Worm (Caenorhabditis elegans) whole organism, young adult: ENCODE results near the gene dpy-18.

Experiments used
- F22D6.2 ChIP-seq: sonication (generic microtip); optimal IDR thresholded peaks from 2 replicates; lab custom pipeline; 2016; ENCODE audit warnings: mild to moderate bottlenecking, missing genetic modification characterization, missing compliant biosample characterization
- F49E8.2 ChIP-seq: sonication (generic microtip); optimal IDR thresholded peaks from 3 replicates; lab custom pipeline; 2017; ENCODE audit warnings: missing genetic modification characterization, mild to moderate bottlenecking, missing compliant biosample characterization, antibody characterized with exemption, moderate library complexity; ENCODE audit not compliant: insufficient read depth
- Y79H2A.3 ChIP-seq: fragments of 200-800 bp; sonication (Bioruptor generic); conservative IDR thresholded peaks from 2 replicates; pipeline ENCODE4 v1.3.6; 2022; ENCODE audit warnings: missing genetic modification reagents, missing genetic modification characterization, missing compliant biosample characterization
- aptf-3 ChIP-seq: fragments of 200-800 bp; sonication (Bioruptor generic); IDR thresholded peaks from 2 replicates; pipeline ENCODE4 v1.3.6; 2022; ENCODE audit warnings: missing genetic modification characterization, missing compliant biosample characterization
- ceh-27 ChIP-seq: fragments of 200-800 bp; sonication (Bioruptor generic); optimal IDR thresholded peaks from 2 replicates; lab custom pipeline; 2018; ENCODE audit warnings: mild to moderate bottlenecking, missing genetic modification characterization, moderate library complexity, missing compliant biosample characterization
- egl-44 ChIP-seq: fragments of 200-800 bp; sonication (Bioruptor generic); IDR thresholded peaks from 2 replicates; pipeline ENCODE4 v1.3.6; 2022; ENCODE audit warnings: missing genetic modification reagents, missing genetic modification characterization, missing compliant biosample characterization
- nhr-80 ChIP-seq: sonication (generic microtip); optimal IDR thresholded peaks from 2 replicates; lab custom pipeline; 2016; ENCODE audit warnings: missing genetic modification characterization, missing compliant biosample characterization
- pha-4 ChIP-seq: fragments of 150-350 bp; sonication (generic microtip); optimal IDR thresholded peaks from 2 replicates; lab custom pipeline; 2014; ENCODE audit warnings: missing biosample characterization, missing genetic modification reagents, missing genetic modification characterization
- rcor-1 ChIP-seq: fragments of 200-800 bp; sonication (Bioruptor generic); IDR thresholded peaks from 2 replicates; pipeline ENCODE4 v1.3.6; 2022; ENCODE audit warnings: missing genetic modification reagents, missing genetic modification characterization, missing compliant biosample characterization
- snpc-4 ChIP-seq, 5 experiments: fragments of 150-350 bp in 1 of 5; sonication (generic microtip) in 4 of 5; optimal IDR thresholded peaks; 2 replicates each; lab custom pipeline; 2014 to 2018; ENCODE audit warnings: missing genetic modification characterization in 5 of 5, missing biosample characterization in 3 of 5, antibody characterized with exemption in 2 of 5, mild to moderate bottlenecking in 2 of 5, missing compliant biosample characterization in 2 of 5, missing genotype in 2 of 5, moderate library complexity in 2 of 5, missing genetic modification reagents in 1 of 5
- unc-62 ChIP-seq: fragments of 150-350 bp; optimal IDR thresholded peaks from 2 replicates; lab custom pipeline; 2014; ENCODE audit warnings: missing biosample characterization, missing genetic modification reagents, missing genetic modification characterization

DNA sequence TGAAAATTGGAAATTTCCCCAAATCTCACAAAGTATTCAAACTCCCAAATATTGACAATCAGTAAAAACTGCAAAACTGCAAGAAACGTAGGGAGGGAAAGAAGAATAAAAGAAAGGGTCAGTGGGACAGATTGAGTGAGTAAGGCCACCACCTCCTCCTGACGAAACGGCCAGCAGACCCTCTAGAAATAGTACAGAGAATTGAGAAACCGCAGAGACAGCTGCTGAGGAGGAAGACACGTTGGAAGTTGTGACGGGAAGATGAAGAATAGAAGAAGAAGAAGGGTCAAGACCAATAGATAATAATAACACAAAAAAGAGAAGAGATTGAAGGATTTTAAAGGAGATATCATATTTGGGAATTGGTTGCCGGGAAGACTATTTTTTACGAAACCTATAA lies 2.8 kb upstream of the dpy-18 start:
- no peak for TF ChIP-seq F49E8.2
- no peak for TF ChIP-seq F22D6.2 (tag; lab: Kevin White, UChicago)
- no peak for TF ChIP-seq rcor-1
- TF ChIP-seq pha-4 (tag; lab: Kevin White, UChicago): no peak
- no peak for TF ChIP-seq unc-62
- TF ChIP-seq ceh-27: no peak
- TF ChIP-seq snpc-4 (GFP tag; optimal IDR thresholded peaks at IDR 0.05; lab: Kevin White, UChicago): no peak
- TF ChIP-seq snpc-4 (tag; optimal IDR thresholded peaks at IDR 0.05; lab: Kevin White, UChicago): no peak
- no peak for TF ChIP-seq aptf-3 (GFP tag; lab: Robert Waterston, UW)
- no peak for TF ChIP-seq egl-44 (GFP tag; lab: Robert Waterston, UW)
- no peak for TF ChIP-seq nhr-80
- no peak for TF ChIP-seq Y79H2A.3 (GFP tag; lab: Robert Waterston, UW)
